Fruit fly (Drosophila melanogaster) whole organism, adult: ENCODE data around the gene CG32855.

Source experiments
- CG11617 ChIP-seq: fragments of 200-800 bp; sonication (Bioruptor generic); optimal IDR thresholded peaks from 2 replicates; lab custom pipeline; 2017; ENCODE audit warnings: mild to moderate bottlenecking, missing biosample characterization, missing genetic modification reagents, missing genetic modification characterization
- CG12768 ChIP-seq: fragments of 200-800 bp; sonication (Bioruptor generic); optimal IDR thresholded peaks from 2 replicates; lab custom pipeline; 2017; ENCODE audit warnings: missing biosample characterization, missing genetic modification characterization, mild to moderate bottlenecking, moderate library complexity, missing genetic modification reagents
- CG14711 ChIP-seq: fragments of 200-800 bp; sonication (Bioruptor generic); optimal IDR thresholded peaks from 2 replicates; lab custom pipeline; 2018; ENCODE audit warnings: missing biosample characterization, mild to moderate bottlenecking, missing genetic modification characterization, moderate library complexity
- CG1620 ChIP-seq: fragments of 200-800 bp; sonication (Bioruptor generic); optimal IDR thresholded peaks from 2 replicates; lab custom pipeline; 2016; ENCODE audit warnings: missing biosample characterization, missing genetic modification characterization
- CG33017 ChIP-seq: fragments of 200-800 bp; sonication (Bioruptor generic); optimal IDR thresholded peaks from 2 replicates; lab custom pipeline; 2018; ENCODE audit warnings: missing biosample characterization, mild to moderate bottlenecking, missing genetic modification characterization, moderate library complexity
- CG5204 ChIP-seq: fragments of 200-800 bp; sonication (Bioruptor generic); optimal IDR thresholded peaks from 2 replicates; lab custom pipeline; 2016; ENCODE audit warnings: missing biosample characterization, missing genetic modification characterization
- CG7045 ChIP-seq: fragments of 200-800 bp; sonication (Bioruptor generic); optimal IDR thresholded peaks from 2 replicates; lab custom pipeline; 2017; ENCODE audit warnings: missing biosample characterization, mild to moderate bottlenecking, missing genetic modification characterization
- CG7101 ChIP-seq: fragments of 200-800 bp; sonication (Bioruptor generic); optimal IDR thresholded peaks from 2 replicates; lab custom pipeline; 2018; ENCODE audit warnings: missing biosample characterization, mild to moderate bottlenecking, missing genetic modification characterization, moderate library complexity
- Clk ChIP-seq: fragments of 200-800 bp; sonication (Bioruptor generic); optimal IDR thresholded peaks from 2 replicates; lab custom pipeline; 2017; ENCODE audit warnings: missing biosample characterization, missing genetic modification characterization
- Crg-1 ChIP-seq: fragments of 200-800 bp; sonication (Bioruptor generic); optimal IDR thresholded peaks from 2 replicates; lab custom pipeline; 2016; ENCODE audit warnings: missing biosample characterization, missing genetic modification characterization
- Hr96 ChIP-seq: fragments of 200-800 bp; sonication (Bioruptor generic); optimal IDR thresholded peaks from 2 replicates; lab custom pipeline; 2016; ENCODE audit warnings: missing biosample characterization, missing genetic modification characterization
- Mnt ChIP-seq: fragments of 200-800 bp; sonication (Bioruptor generic); optimal IDR thresholded peaks from 2 replicates; lab custom pipeline; 2016; ENCODE audit warnings: missing biosample characterization, mild to moderate bottlenecking, missing genetic modification characterization
- bab1 ChIP-seq: fragments of 200-800 bp; sonication (Bioruptor generic); optimal IDR thresholded peaks from 3 replicates; lab custom pipeline; 2019; ENCODE audit warnings: missing biosample characterization, mild to moderate bottlenecking, missing genetic modification characterization, moderate library complexity
- cic ChIP-seq: fragments of 200-800 bp; sonication (Bioruptor generic); optimal IDR thresholded peaks from 2 replicates; lab custom pipeline; 2017; ENCODE audit warnings: missing biosample characterization, mild to moderate bottlenecking, missing genetic modification characterization, moderate library complexity
- cnc ChIP-seq, 2 experiments: fragments of >200 bp; optimal IDR thresholded peaks; 2 replicates each; lab custom pipeline; 2017
- kay ChIP-seq: fragments of 200-800 bp; sonication (Bioruptor generic); peaks from one replicate; lab custom pipeline; 2016; ENCODE audit warnings: missing biosample characterization, missing genetic modification characterization, borderline replicate concordance
- ovo ChIP-seq: fragments of 200-800 bp; sonication (Bioruptor generic); optimal IDR thresholded peaks from 2 replicates; lab custom pipeline; 2016; ENCODE audit warnings: missing biosample characterization, missing genetic modification characterization
- pad ChIP-seq: fragments of 200-800 bp; sonication (Bioruptor generic); optimal IDR thresholded peaks from 3 replicates; lab custom pipeline; 2017; ENCODE audit warnings: missing biosample characterization, missing genetic modification characterization, mild to moderate bottlenecking, moderate library complexity, missing genetic modification reagents
- tj ChIP-seq: fragments of 200-800 bp; sonication (Bioruptor generic); optimal IDR thresholded peaks from 3 replicates; lab custom pipeline; 2017; ENCODE audit warnings: missing biosample characterization, mild to moderate bottlenecking, missing genetic modification characterization, moderate library complexity
- toe ChIP-seq: fragments of 200-800 bp; sonication (Bioruptor generic); optimal IDR thresholded peaks from 2 replicates; lab custom pipeline; 2016; ENCODE audit warnings: missing biosample characterization, missing genetic modification characterization

The CG32855 gene

dm6 chr3R:16094011-16094729, 13.4 kb upstream of the CG32855 start:
- peak; percentile 14 for TF ChIP-seq bab1
- TF ChIP-seq toe (GFP tag; lab: Kevin White, UChicago): no peak
- no peak for TF ChIP-seq Mnt (GFP tag; lab: Kevin White, UChicago)
- TF ChIP-seq pad (GFP tag; lab: Kevin White, UChicago): peak; percentile 16
- TF ChIP-seq CG7045: peak; percentile 10
- TF ChIP-seq CG1620 (GFP tag; lab: Kevin White, UChicago): no peak
- peak; percentile 19 for TF ChIP-seq tj (GFP tag; lab: Kevin White, UChicago)
- no peak for TF ChIP-seq cic (GFP tag; lab: Kevin White, UChicago)

DNA sequence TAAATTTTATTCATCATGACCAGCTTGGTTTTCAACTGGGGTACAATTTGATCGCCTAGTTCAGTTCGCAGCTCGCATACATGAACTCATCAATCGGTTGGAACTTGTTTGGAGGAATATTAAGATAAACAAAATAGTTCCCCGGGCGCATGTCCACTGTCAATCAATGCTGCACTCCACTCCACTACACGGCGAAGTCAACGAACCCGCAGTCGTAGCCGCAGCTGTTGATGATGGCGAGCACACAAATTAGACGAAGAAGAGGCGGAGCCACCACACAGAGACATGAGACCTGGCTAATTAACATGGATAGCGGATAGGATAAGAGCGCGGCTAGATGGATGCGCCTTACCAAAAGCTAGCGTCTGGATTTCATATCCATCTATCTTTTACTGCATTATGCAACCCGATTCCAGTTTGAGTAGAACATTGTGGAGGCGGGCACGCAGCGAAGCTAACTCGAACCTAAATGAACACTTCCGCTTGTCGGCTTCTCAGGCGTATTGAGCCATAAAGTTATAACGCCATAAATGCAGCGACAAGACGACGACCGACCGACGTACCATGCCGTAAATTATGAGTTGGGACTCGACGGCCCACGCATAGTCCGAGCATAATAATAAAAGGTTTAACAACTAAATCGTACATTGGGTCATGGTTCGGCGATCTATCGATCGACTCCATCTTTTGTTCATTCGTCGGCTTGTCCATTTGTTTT, 11.3 kb upstream of the CG32855 start:
- TF ChIP-seq tj (GFP tag; lab: Kevin White, UChicago): no peak
- no peak for TF ChIP-seq toe (GFP tag; lab: Kevin White, UChicago)
- TF ChIP-seq CG5204 (GFP tag; lab: Kevin White, UChicago): no peak
- TF ChIP-seq pad (GFP tag; lab: Kevin White, UChicago): no peak
- no peak for TF ChIP-seq CG7045
- no peak for TF ChIP-seq kay (GFP tag; lab: Kevin White, UChicago)
- no peak for TF ChIP-seq Hr96 (GFP tag; lab: Kevin White, UChicago)
- no peak for TF ChIP-seq ovo
- no peak for TF ChIP-seq CG33017 (tag; lab: Kevin White, UChicago)
- TF ChIP-seq Crg-1 (GFP tag; lab: Kevin White, UChicago): no peak
- TF ChIP-seq CG12768 (GFP tag; lab: Kevin White, UChicago): no peak
- TF ChIP-seq CG14711 (tag; lab: Kevin White, UChicago): no peak
- no peak for TF ChIP-seq CG7101 (tag; lab: Kevin White, UChicago)
- TF ChIP-seq Clk: no peak
- no peak for TF ChIP-seq CG1620 (GFP tag; lab: Kevin White, UChicago)
- no peak for TF ChIP-seq bab1
- TF ChIP-seq cic (GFP tag; lab: Kevin White, UChicago): no peak
- TF ChIP-seq CG11617: no peak

- TF ChIP-seq toe (GFP tag; lab: Kevin White, UChicago) (no peak), Clk (no peak), CG1620 (GFP tag; lab: Kevin White, UChicago) (no peak), CG11617 (no peak), cnc (optimal IDR thresholded peaks at IDR 0.05; lab: Kevin White, UChicago) (no peak)
These were observed 2.8 kb upstream of the CG32855 start, which contains the start of gene sxe2 for dm6 chr3R:16083578-16083977. Gene sxe2, plus strand, starts transcription at chr3R:16083878.

- TF ChIP-seq CG7045 (no peak), CG7101 (tag; lab: Kevin White, UChicago) (no peak), Clk (no peak), CG1620 (GFP tag; lab: Kevin White, UChicago) (no peak), ovo (no peak), cic (GFP tag; lab: Kevin White, UChicago) (no peak), CG5204 (GFP tag; lab: Kevin White, UChicago) (no peak), Crg-1 (GFP tag; lab: Kevin White, UChicago) (no peak), cnc (optimal IDR thresholded peaks at IDR 0.05; lab: Kevin White, UChicago) (no peak), toe (GFP tag; lab: Kevin White, UChicago) (no peak), CG33017 (tag; lab: Kevin White, UChicago) (no peak)
These were observed 1.6 kb upstream of the CG32855 start for dm6 chr3R:16082384-16082783.

DNA sequence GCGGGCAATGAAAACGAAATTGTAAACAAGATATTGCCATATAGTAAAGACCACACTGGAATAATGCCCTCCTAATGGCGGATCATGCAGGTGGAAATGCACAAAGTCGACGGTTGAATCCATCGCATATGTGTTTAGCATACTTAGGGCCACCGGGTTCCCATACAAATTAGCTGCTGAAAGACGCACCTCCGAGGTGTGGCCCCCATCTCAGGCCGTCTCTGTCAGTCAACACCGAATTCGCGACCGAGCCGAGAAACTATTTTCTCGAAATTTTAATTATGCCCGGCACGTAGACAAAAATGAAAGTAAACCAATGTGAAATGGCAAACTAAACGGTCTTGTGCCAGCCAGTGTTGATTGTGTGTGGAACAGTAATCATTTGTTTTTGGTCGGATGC, 2.5 kb downstream of the CG32855 start:
- TF ChIP-seq CG7101 (tag; lab: Kevin White, UChicago): no peak
- no peak for TF ChIP-seq Hr96 (GFP tag; lab: Kevin White, UChicago)
- TF ChIP-seq pad (GFP tag; lab: Kevin White, UChicago): no peak
- TF ChIP-seq CG7045: no peak
- no peak for TF ChIP-seq CG1620 (GFP tag; lab: Kevin White, UChicago)
- TF ChIP-seq tj (GFP tag; lab: Kevin White, UChicago): no peak
- no peak for TF ChIP-seq CG11617
- no peak for TF ChIP-seq cnc (optimal IDR thresholded peaks at IDR 0.05; lab: Kevin White, UChicago)
- no peak for TF ChIP-seq Clk

DNA sequence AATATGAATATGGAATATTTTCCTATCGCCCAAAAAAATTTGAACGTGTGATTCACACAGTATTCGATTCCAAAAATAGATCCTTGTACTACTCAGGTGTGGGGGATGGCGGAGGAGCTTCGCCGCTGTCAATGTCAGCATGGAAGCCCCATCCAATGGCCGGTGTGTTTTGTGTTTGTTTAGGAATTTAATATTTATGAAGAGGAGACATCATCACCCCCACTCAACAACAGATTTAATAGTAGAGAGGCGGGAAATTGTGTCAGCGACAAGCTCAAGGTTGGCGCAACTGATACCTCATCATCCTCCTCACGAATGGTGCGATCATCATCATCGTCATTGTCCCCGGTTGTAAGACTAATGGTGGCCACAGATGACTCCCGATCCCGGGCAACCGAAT, 6.7 kb downstream of the CG32855 start:
- TF ChIP-seq pad (GFP tag; lab: Kevin White, UChicago): no peak
- no peak for TF ChIP-seq cnc (optimal IDR thresholded peaks at IDR 0.05; lab: Kevin White, UChicago)
- no peak for TF ChIP-seq Hr96 (GFP tag; lab: Kevin White, UChicago)
- TF ChIP-seq cic (GFP tag; lab: Kevin White, UChicago): no peak
- TF ChIP-seq CG14711 (tag; lab: Kevin White, UChicago): no peak
- TF ChIP-seq CG11617: no peak
- TF ChIP-seq toe (GFP tag; lab: Kevin White, UChicago): no peak
- TF ChIP-seq CG5204 (GFP tag; lab: Kevin White, UChicago): no peak
- TF ChIP-seq CG1620 (GFP tag; lab: Kevin White, UChicago): no peak
- no peak for TF ChIP-seq ovo
- TF ChIP-seq CG7101 (tag; lab: Kevin White, UChicago): no peak
